Worm (Caenorhabditis elegans) whole organism, L1 larva: ENCODE measurements around the gene fbl-1.

Source experiments
- ama-1 ChIP-seq: fragments of 150-350 bp; optimal IDR thresholded peaks from 2 replicates; lab custom pipeline; 2014
- blmp-1 ChIP-seq: fragments of 150-350 bp; optimal IDR thresholded peaks from 2 replicates; lab custom pipeline; 2014; ENCODE audit warnings: missing biosample characterization, missing genetic modification characterization
- ceh-88 ChIP-seq: fragments of 200-800 bp; sonication (Bioruptor generic); IDR thresholded peaks from 2 replicates; pipeline ENCODE4 v1.3.6; 2022; ENCODE audit warnings: missing genetic modification characterization, missing compliant biosample characterization
- lin-15B ChIP-seq: fragments of 150-350 bp; sonication (generic microtip); optimal IDR thresholded peaks from 3 replicates; lab custom pipeline; 2014; ENCODE audit warnings: missing biosample characterization, missing genetic modification characterization
- lin-39 ChIP-seq: fragments of 150-350 bp; optimal IDR thresholded peaks from 2 replicates; lab custom pipeline; 2014; ENCODE audit warnings: missing biosample characterization, missing genetic modification reagents, missing genetic modification characterization
- nhr-12 ChIP-seq: sonication (generic microtip); optimal IDR thresholded peaks from 2 replicates; lab custom pipeline; 2017; ENCODE audit warnings: missing biosample characterization, missing genetic modification characterization
- nhr-19 ChIP-seq: fragments of 200-800 bp; sonication (Bioruptor generic); conservative IDR thresholded peaks from 2 replicates; pipeline ENCODE4 v1.3.6; 2022; ENCODE audit warnings: missing genetic modification characterization, missing compliant biosample characterization
- nhr-77 ChIP-seq: fragments of 150-350 bp; optimal IDR thresholded peaks from 2 replicates; lab custom pipeline; 2014; ENCODE audit warnings: missing biosample characterization, missing genetic modification characterization
- pqm-1 ChIP-seq: sonication (generic microtip); optimal IDR thresholded peaks from 3 replicates; lab custom pipeline; 2017; ENCODE audit warnings: missing biosample characterization, missing genetic modification characterization
- skn-1 ChIP-seq: fragments of 150-350 bp; optimal IDR thresholded peaks from 2 replicates; lab custom pipeline; 2014; ENCODE audit warnings: missing biosample characterization, missing genetic modification characterization
- swsn-7 ChIP-seq: sonication (generic microtip); optimal IDR thresholded peaks from 2 replicates; lab custom pipeline; 2016; ENCODE audit warnings: missing genetic modification characterization, missing compliant biosample characterization
- tbx-2 ChIP-seq: sonication (generic microtip); optimal IDR thresholded peaks from 2 replicates; lab custom pipeline; 2016; ENCODE audit warnings: missing genetic modification characterization, missing compliant biosample characterization
- zag-1 ChIP-seq: fragments of 150-350 bp; optimal IDR thresholded peaks from 2 replicates; lab custom pipeline; 2014; ENCODE audit warnings: missing biosample characterization, missing genetic modification characterization

- no peak for TF ChIP-seq nhr-12
- TF ChIP-seq zag-1 = no peak
- TF ChIP-seq ama-1 (lab: Kevin White, UChicago) = no peak
- no peak for TF ChIP-seq blmp-1
- no peak for TF ChIP-seq swsn-7 (tag; lab: Kevin White, UChicago)
- TF ChIP-seq skn-1 (tag; lab: Kevin White, UChicago) = no peak
- TF ChIP-seq nhr-19 (GFP tag; lab: Robert Waterston, UW) = no peak
- no peak for TF ChIP-seq nhr-77
- no peak for TF ChIP-seq lin-39 (tag; lab: Kevin White, UChicago)
- TF ChIP-seq tbx-2 (tag; lab: Kevin White, UChicago) = no peak
- no peak for TF ChIP-seq lin-15B (tag; lab: Kevin White, UChicago)
- TF ChIP-seq ceh-88 = no peak
- TF ChIP-seq pqm-1 (tag; lab: Kevin White, UChicago) = no peak
Observed at ce11 chrIV:9538214-9538613, 2.4 kb upstream of the fbl-1 start.
